Fruit fly (Drosophila melanogaster) Kc167 (cell line): ENCODE data around the gene Nost.

ENCODE experiments used
- h ChIP-seq: fragments of >200 bp; optimal IDR thresholded peaks from 3 replicates; lab custom pipeline; 2018; ENCODE audit warnings: missing external identifiers
- psq ChIP-seq: fragments of >200 bp; optimal IDR thresholded peaks from 2 replicates; lab custom pipeline; 2017; ENCODE audit warnings: missing external identifiers

DNA sequence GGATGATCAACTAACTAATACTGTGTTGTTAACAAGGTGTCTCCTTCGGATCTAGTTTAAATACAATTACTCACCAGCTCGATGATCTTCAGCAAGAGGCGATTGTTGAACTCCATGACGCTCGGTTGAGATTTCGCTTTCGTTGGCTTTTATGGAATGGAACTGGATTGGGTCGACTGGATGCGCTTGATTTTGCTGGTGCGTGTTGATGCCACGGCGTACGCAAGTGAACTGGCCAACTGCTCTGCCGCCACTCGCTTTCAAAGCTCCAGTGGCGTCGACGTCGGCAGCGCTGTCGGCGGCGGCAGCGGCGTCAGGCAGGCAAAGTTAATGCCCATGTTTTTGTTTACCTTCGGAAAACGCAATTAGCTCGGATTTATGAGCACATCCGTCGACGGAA, 48.3 kb downstream of the Nost start, which contains the start of gene CG44325:
- TF ChIP-seq psq (lab: Kevin White, UChicago) (no peak), h (no peak)
